Worm (Caenorhabditis elegans): ENCODE measurements around the gene spp-8.

DNA sequence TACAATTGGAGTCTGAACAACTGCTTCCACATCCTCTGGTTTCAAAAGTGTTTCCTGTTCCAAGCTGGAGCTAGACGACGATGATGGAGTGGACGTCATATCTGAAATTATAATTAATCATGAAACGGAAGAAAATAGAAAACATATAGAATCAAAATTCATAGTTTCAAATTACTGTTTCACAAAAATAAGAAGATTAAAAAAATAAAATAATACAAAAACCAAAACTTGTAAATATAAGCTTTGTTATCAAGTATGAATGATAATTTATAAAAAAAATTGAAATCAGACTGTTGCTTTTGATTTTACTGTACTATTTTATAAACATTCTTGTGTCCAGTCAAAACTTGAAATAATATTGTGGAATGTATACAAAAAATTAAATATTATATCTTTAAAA is 17.7 kb upstream of the spp-8 start, which contains the start of gene str-176:
- TF ChIP-seq dao-5 (tag; optimal IDR thresholded peaks at IDR 0.05) (no peak), W03F9.2 (tag; optimal IDR thresholded peaks at IDR 0.05) (no peak), him-1 (tag; optimal IDR thresholded peaks at IDR 0.05) (no peak)

Data from whole organism, L4/young adult.